Fruit fly (Drosophila melanogaster) whole organism, embryonic: ENCODE results near the gene CG34276.

Experiments used
- ATbp ChIP-seq: fragments of 200-800 bp; sonication (Bioruptor generic); optimal IDR thresholded peaks from 2 replicates; lab custom pipeline; 2017; ENCODE audit warnings: missing biosample characterization, mild to moderate bottlenecking, missing genetic modification characterization, missing genetic modification reagents
- B-H2 ChIP-seq: fragments of 200-800 bp; sonication (Bioruptor generic); optimal IDR thresholded peaks from 2 replicates; lab custom pipeline; 2018; ENCODE audit warnings: missing biosample characterization, mild to moderate bottlenecking, missing genetic modification characterization
- Bgb ChIP-seq: fragments of 200-800 bp; sonication (Bioruptor generic); IDR thresholded peaks from 2 replicates; pipeline ENCODE4 v1.3.6; 2022; ENCODE audit warnings: missing biosample characterization, missing genetic modification characterization; ENCODE audit not compliant: partially characterized antibody
- CG10267 ChIP-seq: fragments of 200-800 bp; sonication (Bioruptor generic); optimal IDR thresholded peaks from 2 replicates; lab custom pipeline; 2018; ENCODE audit warnings: missing biosample characterization, mild to moderate bottlenecking, missing genetic modification characterization, moderate library complexity
- CG11398 ChIP-seq: fragments of 200-800 bp; sonication (Bioruptor generic); optimal IDR thresholded peaks from 2 replicates; lab custom pipeline; 2016; ENCODE audit warnings: missing biosample characterization, missing genetic modification characterization
- CG12769 ChIP-seq: fragments of 200-800 bp; sonication (Bioruptor generic); optimal IDR thresholded peaks from 2 replicates; lab custom pipeline; 2019; ENCODE audit warnings: missing biosample characterization, mild to moderate bottlenecking, missing genetic modification characterization, moderate library complexity
- CG13287 ChIP-seq: fragments of 200-800 bp; sonication (Bioruptor generic); IDR thresholded peaks from 2 replicates; pipeline ENCODE4 v1.3.6; 2022; ENCODE audit warnings: missing biosample characterization, missing genetic modification characterization; ENCODE audit not compliant: partially characterized antibody
- CG17385 ChIP-seq: fragments of 200-800 bp; sonication (Bioruptor generic); optimal IDR thresholded peaks from 3 replicates; lab custom pipeline; 2018; ENCODE audit warnings: missing biosample characterization, mild to moderate bottlenecking, missing genetic modification characterization
- CG2116 ChIP-seq: fragments of 200-800 bp; sonication (Bioruptor generic); optimal IDR thresholded peaks from 3 replicates; lab custom pipeline; 2018; ENCODE audit warnings: missing biosample characterization, mild to moderate bottlenecking, missing genetic modification characterization
- CG2712 ChIP-seq: fragments of 200-800 bp; optimal IDR thresholded peaks from 3 replicates; lab custom pipeline; 2019; ENCODE audit warnings: missing biosample characterization, mild to moderate bottlenecking, missing genetic modification characterization, moderate library complexity
- CG2875 ChIP-seq: fragments of 200-800 bp; sonication (Bioruptor generic); optimal IDR thresholded peaks from 2 replicates; lab custom pipeline; 2017; ENCODE audit warnings: missing biosample characterization, mild to moderate bottlenecking, missing genetic modification characterization, missing genetic modification reagents
- CG31441 ChIP-seq: fragments of 200-800 bp; sonication (Bioruptor generic); IDR thresholded peaks from 2 replicates; pipeline ENCODE4 v1.3.6; 2022; ENCODE audit warnings: missing biosample characterization, missing genetic modification characterization
- CG32772 ChIP-seq: fragments of 200-800 bp; sonication (Bioruptor generic); IDR thresholded peaks from 2 replicates; pipeline ENCODE4 v1.3.6; 2022; ENCODE audit warnings: missing biosample characterization, missing genetic modification characterization
- CG3407 ChIP-seq: fragments of 200-800 bp; sonication (Bioruptor generic); optimal IDR thresholded peaks from 2 replicates; lab custom pipeline; 2018; ENCODE audit warnings: missing biosample characterization, mild to moderate bottlenecking, missing genetic modification characterization
- CG34224 ChIP-seq: fragments of 200-800 bp; sonication (Bioruptor generic); IDR thresholded peaks from 3 replicates; pipeline ENCODE4 v1.3.6; 2022; ENCODE audit warnings: missing biosample characterization, missing genetic modification characterization; ENCODE audit not compliant: partially characterized antibody
- CG3995 ChIP-seq: fragments of 200-800 bp; sonication (Bioruptor generic); optimal IDR thresholded peaks from 3 replicates; lab custom pipeline; 2016; ENCODE audit warnings: missing biosample characterization, missing genetic modification characterization
- CG42726 ChIP-seq: fragments of 200-800 bp; sonication (Bioruptor generic); IDR thresholded peaks from 2 replicates; pipeline ENCODE4 v1.3.6; 2022; ENCODE audit warnings: missing biosample characterization, missing genetic modification characterization; ENCODE audit not compliant: partially characterized antibody
- CG4617 ChIP-seq: fragments of 200-800 bp; sonication (Bioruptor generic); optimal IDR thresholded peaks from 3 replicates; lab custom pipeline; 2016; ENCODE audit warnings: missing biosample characterization, missing genetic modification characterization, borderline replicate concordance
- CG5953 ChIP-seq: fragments of 200-800 bp; sonication (Bioruptor generic); IDR thresholded peaks from 2 replicates; pipeline ENCODE4 v1.3.6; 2022; ENCODE audit warnings: missing biosample characterization, missing genetic modification characterization
- CG6689 ChIP-seq: fragments of 200-800 bp; sonication (Bioruptor generic); IDR thresholded peaks from 2 replicates; pipeline ENCODE4 v1.3.6; 2022; ENCODE audit warnings: missing biosample characterization, missing genetic modification characterization
- CG9727 ChIP-seq: fragments of 200-800 bp; sonication (Bioruptor generic); optimal IDR thresholded peaks from 3 replicates; lab custom pipeline; 2017; ENCODE audit warnings: missing biosample characterization, mild to moderate bottlenecking, missing genetic modification characterization
- CG9932 ChIP-seq: fragments of 200-800 bp; sonication (Bioruptor generic); IDR thresholded peaks from 2 replicates; pipeline ENCODE4 v1.3.6; 2022; ENCODE audit warnings: missing biosample characterization, missing genetic modification characterization
- Deaf1 ChIP-seq: fragments of 200-800 bp; optimal IDR thresholded peaks from 3 replicates; lab custom pipeline; 2019; ENCODE audit warnings: missing biosample characterization, mild to moderate bottlenecking, missing genetic modification characterization, moderate library complexity
- Dref ChIP-seq: fragments of 200-800 bp; sonication (Bioruptor generic); IDR thresholded peaks from 2 replicates; pipeline ENCODE4 v1.3.6; 2022; ENCODE audit warnings: missing biosample characterization, missing genetic modification characterization
- Ets65A ChIP-seq: fragments of 200-800 bp; sonication (Bioruptor generic); peaks from one replicate; lab custom pipeline; 2016; ENCODE audit warnings: missing biosample characterization, missing genetic modification characterization
- Fer1 ChIP-seq: fragments of 200-800 bp; sonication (Bioruptor generic); optimal IDR thresholded peaks from 2 replicates; lab custom pipeline; 2017; ENCODE audit warnings: missing biosample characterization, mild to moderate bottlenecking, missing genetic modification characterization
- Lpt ChIP-seq: fragments of >200 bp; optimal IDR thresholded peaks from 2 replicates; lab custom pipeline; 2018; ENCODE audit warnings: missing biosample characterization, missing genetic modification characterization
- MESR4 ChIP-seq: fragments of 200-800 bp; sonication (Bioruptor generic); optimal IDR thresholded peaks from 2 replicates; lab custom pipeline; 2018; ENCODE audit warnings: missing biosample characterization, mild to moderate bottlenecking, missing genetic modification characterization, moderate library complexity
- Med ChIP-seq: fragments of 200-800 bp; sonication (Bioruptor generic); peaks from one replicate; lab custom pipeline; 2016; ENCODE audit warnings: missing biosample characterization, missing genetic modification characterization, mild to moderate bottlenecking, inconsistent platforms, moderate library complexity
- PHDP ChIP-seq: fragments of 200-800 bp; sonication (Bioruptor generic); optimal IDR thresholded peaks from 3 replicates; lab custom pipeline; 2018; ENCODE audit warnings: missing biosample characterization, mild to moderate bottlenecking, missing genetic modification characterization, moderate library complexity
- Rx ChIP-seq: fragments of 200-800 bp; sonication (Bioruptor generic); IDR thresholded peaks from 2 replicates; pipeline ENCODE4 v1.3.6; 2022; ENCODE audit warnings: missing biosample characterization, missing genetic modification characterization
- abd-A ChIP-seq: fragments of 200-800 bp; sonication (Bioruptor generic); optimal IDR thresholded peaks from 3 replicates; lab custom pipeline; 2019; ENCODE audit warnings: missing biosample characterization, mild to moderate bottlenecking, missing genetic modification characterization, moderate library complexity
- bbx ChIP-seq: fragments of 200-800 bp; sonication (Bioruptor generic); IDR thresholded peaks from 2 replicates; pipeline ENCODE4 v1.3.6; 2022; ENCODE audit warnings: missing biosample characterization, missing genetic modification characterization; ENCODE audit not compliant: partially characterized antibody
- bcd ChIP-seq: fragments of 200-800 bp; sonication (Bioruptor generic); optimal IDR thresholded peaks from 2 replicates; lab custom pipeline; 2017; ENCODE audit warnings: missing biosample characterization, mild to moderate bottlenecking, missing genetic modification characterization
- cg ChIP-seq: fragments of 200-800 bp; sonication (Bioruptor generic); optimal IDR thresholded peaks from 3 replicates; lab custom pipeline; 2019; ENCODE audit warnings: missing biosample characterization, mild to moderate bottlenecking, missing genetic modification characterization, moderate library complexity
- eve ChIP-seq, 2 experiments: fragments of >200 bp; optimal IDR thresholded peaks; 2 replicates each; lab custom pipeline; 2017; ENCODE audit warnings: missing biosample characterization in 2 of 2, missing genetic modification characterization in 2 of 2
- gcm2 ChIP-seq: fragments of 200-800 bp; sonication (Bioruptor generic); optimal IDR thresholded peaks from 2 replicates; lab custom pipeline; 2016; ENCODE audit warnings: missing biosample characterization, missing genetic modification characterization
- lab ChIP-seq: fragments of 200-800 bp; sonication (Bioruptor generic); optimal IDR thresholded peaks from 3 replicates; lab custom pipeline; 2017; ENCODE audit warnings: missing biosample characterization, missing genetic modification characterization, mild to moderate bottlenecking, moderate library complexity, missing genetic modification reagents
- lola ChIP-seq, 3 experiments: fragments of >200 bp in 2 of 3; fragments of 200-800 bp in 1 of 3; sonication (Bioruptor generic) in 1 of 3; optimal IDR thresholded peaks; 2 replicates each; lab custom pipeline; 2017 to 2019; ENCODE audit warnings: missing biosample characterization in 3 of 3, missing genetic modification characterization in 3 of 3, mild to moderate bottlenecking in 1 of 3, moderate library complexity in 1 of 3
- luna ChIP-seq: fragments of 200-800 bp; sonication (Bioruptor generic); optimal IDR thresholded peaks from 2 replicates; lab custom pipeline; 2016; ENCODE audit warnings: missing biosample characterization, missing genetic modification characterization
- nerfin-2 ChIP-seq: fragments of 200-800 bp; sonication (Bioruptor generic); IDR thresholded peaks from 2 replicates; pipeline ENCODE4 v1.3.6; 2022; ENCODE audit warnings: missing biosample characterization, missing genetic modification characterization; ENCODE audit not compliant: partially characterized antibody
- pan ChIP-seq, 4 experiments: fragments of >200 bp in 3 of 4; fragments of 200-800 bp in 1 of 4; sonication (Bioruptor generic) in 1 of 4; optimal IDR thresholded peaks in 3 of 4; IDR thresholded peaks in 1 of 4; 2 replicates each; pipeline versions ENCODE4 v1.3.6 to Lab custom; 2017 to 2022; ENCODE audit warnings: missing biosample characterization in 2 of 4, missing genetic modification characterization in 2 of 4, mixed read lengths in 1 of 4
- prd ChIP-seq, 3 experiments: fragments of >200 bp in 2 of 3; fragments of 200-800 bp in 1 of 3; sonication (Bioruptor generic) in 1 of 3; optimal IDR thresholded peaks in 2 of 3; IDR thresholded peaks in 1 of 3; 2 replicates in 2 of 3; 3 replicates in 1 of 3; pipeline versions ENCODE4 v1.3.6 to Lab custom; 2017 to 2022; ENCODE audit warnings: missing biosample characterization in 1 of 3, missing genetic modification characterization in 1 of 3
- sisA ChIP-seq: fragments of 200-800 bp; sonication (Bioruptor generic); IDR thresholded peaks from 2 replicates; pipeline ENCODE4 v1.3.6; 2022; ENCODE audit warnings: missing biosample characterization, missing genetic modification characterization
- stwl ChIP-seq: fragments of 200-800 bp; sonication (Bioruptor generic); optimal IDR thresholded peaks from 3 replicates; lab custom pipeline; 2018; ENCODE audit warnings: missing biosample characterization, mild to moderate bottlenecking, missing genetic modification characterization, moderate library complexity
- sug ChIP-seq: fragments of 200-800 bp; optimal IDR thresholded peaks from 2 replicates; lab custom pipeline; 2019; ENCODE audit warnings: missing biosample characterization, mild to moderate bottlenecking, missing genetic modification characterization, moderate library complexity
- vnd ChIP-seq: fragments of 200-800 bp; sonication (Bioruptor generic); IDR thresholded peaks from 3 replicates; pipeline ENCODE4 v1.3.6; 2022; ENCODE audit warnings: missing biosample characterization, missing genetic modification characterization; ENCODE audit not compliant: partially characterized antibody
- vvl ChIP-seq: fragments of 200-800 bp; sonication (Bioruptor generic); IDR thresholded peaks from 2 replicates; pipeline ENCODE4 v1.3.6; 2022; ENCODE audit warnings: missing biosample characterization, missing genetic modification characterization

The CG34276 gene

DNA sequence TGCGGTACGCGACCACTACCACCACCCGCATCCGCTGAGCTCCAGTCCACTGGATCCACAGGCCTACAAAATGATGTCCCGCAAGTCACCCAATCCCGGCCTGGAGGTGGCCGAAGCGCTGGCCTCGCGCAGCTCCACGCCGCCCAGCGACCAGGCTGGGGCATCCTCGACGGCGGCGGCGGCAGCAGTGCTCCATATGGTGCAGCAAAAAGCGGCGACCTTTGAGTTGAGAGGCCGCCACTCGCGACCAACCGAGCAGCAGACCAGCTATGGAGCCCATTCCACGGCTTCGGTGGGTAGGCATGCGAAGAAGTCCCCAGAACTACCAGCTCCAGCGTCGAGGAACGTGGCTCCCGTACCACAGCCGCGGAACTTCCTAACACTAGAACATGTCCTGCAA lies 4.6 kb downstream of the CG34276 start:
- TF ChIP-seq Med (GFP tag; lab: Kevin White, UChicago) (peak; percentile 54), lab (GFP tag; lab: Kevin White, UChicago) (no peak), nerfin-2 (GFP tag; lab: Robert Waterston, UW) (no peak), CG9727 (no peak), B-H2 (no peak), Deaf1 (tag; lab: Kevin White, UChicago) (no peak), bcd (no peak), pan (optimal IDR thresholded peaks at IDR 0.05; lab: Kevin White, UChicago) (no peak), pan (GFP tag; optimal IDR thresholded peaks at IDR 0.05 in 1 of 2, IDR thresholded peaks at IDR 0.05 in 1 of 2) (no peak), ATbp (GFP tag; lab: Kevin White, UChicago) (no peak), prd (optimal IDR thresholded peaks at IDR 0.05; lab: Kevin White, UChicago) (no peak), prd (GFP tag; IDR thresholded peaks at IDR 0.05; lab: Robert Waterston, UW) (no peak), Rx (GFP tag; lab: Robert Waterston, UW) (no peak), CG9932 (GFP tag; lab: Robert Waterston, UW) (no peak), Ets65A (peak; percentile 55), lola (GFP tag; optimal IDR thresholded peaks at IDR 0.05; lab: Kevin White, UChicago) (no peak), CG6689 (GFP tag; lab: Robert Waterston, UW) (no peak), vvl (no peak), CG5953 (no peak), CG17385 (GFP tag; lab: Kevin White, UChicago) (no peak), sisA (GFP tag; lab: Robert Waterston, UW) (0 out of 2 replicates have a peak, but pooled peaks have one; percentile 23), CG2875 (GFP tag; lab: Kevin White, UChicago) (no peak), Lpt (GFP tag; lab: Kevin White, UChicago) (no peak), stwl (tag; lab: Kevin White, UChicago) (no peak), CG4617 (GFP tag; lab: Kevin White, UChicago) (no peak), luna (no peak), cg (GFP tag; lab: Kevin White, UChicago) (no peak)

- TF ChIP-seq CG42726 (GFP tag; lab: Robert Waterston, UW) (peak; percentile 33; the same call in 1 of the 2 replicates), PHDP (tag; lab: Kevin White, UChicago) (peak; percentile 7), CG13287 (GFP tag; lab: Robert Waterston, UW) (peak; percentile 98), eve (GFP tag; optimal IDR thresholded peaks at IDR 0.05; lab: Kevin White, UChicago) (no peak), CG2116 (peak; percentile 81), CG10267 (peak; percentile 27), abd-A (tag; lab: Kevin White, UChicago) (peak; percentile 73), gcm2 (no peak), CG2712 (tag; lab: Kevin White, UChicago) (peak; percentile 35), CG11398 (GFP tag; lab: Kevin White, UChicago) (no peak), CG17385 (GFP tag; lab: Kevin White, UChicago) (no peak), CG12769 (tag; lab: Kevin White, UChicago) (peak; percentile 19), CG32772 (GFP tag; lab: Robert Waterston, UW) (no peak), sug (peak; percentile 14), CG3995 (GFP tag; lab: Kevin White, UChicago) (peak; percentile 97), vnd (peak; percentile 81), CG3407 (GFP tag; lab: Kevin White, UChicago) (no peak), CG31441 (peak; percentile 46), Fer1 (no peak), MESR4 (peak; percentile 40), Dref (GFP tag; lab: Robert Waterston, UW) (peak; percentile 96), Bgb (peak; percentile 93), bbx (GFP tag; lab: Robert Waterston, UW) (peak; percentile 92), CG34224 (GFP tag; lab: Robert Waterston, UW) (peak; percentile 97)
These were observed 8.3 kb downstream of the CG34276 start, which contains the start of the genes CG5478 and blp for dm6 chr3R:15933609-15934232. CG5478 (minus strand) TSS chr3R:15933734. blp (plus strand) TSS chr3R:15933847.
